Worm (Caenorhabditis elegans): Measurements from ENCODE around the gene sru-1.

DNA sequence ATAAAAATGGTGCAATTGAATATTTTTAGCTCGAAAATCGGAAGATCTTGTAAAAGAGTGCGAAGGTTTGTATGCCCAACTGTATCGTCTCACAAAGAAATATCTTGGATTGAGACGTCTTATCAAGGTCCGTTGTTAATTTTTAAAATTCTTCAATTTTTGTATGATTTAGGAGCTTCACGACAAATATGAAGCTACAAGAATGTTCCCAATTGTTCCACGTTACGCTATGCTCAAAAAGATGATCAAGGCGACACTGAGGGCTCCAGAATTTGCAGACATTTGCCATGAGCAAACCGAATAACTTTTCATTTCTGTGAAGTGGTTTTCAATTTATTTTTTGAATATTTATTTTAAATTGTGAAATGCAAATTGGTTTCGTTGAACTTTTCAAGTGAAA, 49.7 kb upstream of the sru-1 start:
- TF ChIP-seq tbx-2 (tag; optimal IDR thresholded peaks at IDR 0.05) (peak; percentile 40), ceh-28 (tag; optimal IDR thresholded peaks at IDR 0.05) (no peak), nhr-76 (tag; optimal IDR thresholded peaks at IDR 0.05) (no peak), nhr-28 (tag; optimal IDR thresholded peaks at IDR 0.05) (no peak), pqm-1 (tag; optimal IDR thresholded peaks at IDR 0.05) (peak; percentile 4), sea-2 (GFP tag; optimal IDR thresholded peaks at IDR 0.05) (no peak), unc-62 (GFP tag; optimal IDR thresholded peaks at IDR 0.05) (no peak)

All from whole organism, L3 larva.